Worm (Caenorhabditis elegans) whole organism, midembryonic: ENCODE data around the gene ran-2.

Experiments used
- T22C8.4 ChIP-seq: fragments of 200-800 bp; sonication (Bioruptor generic); IDR thresholded peaks from 2 replicates; pipeline ENCODE4 v1.3.6; 2022; ENCODE audit warnings: missing genetic modification characterization, missing compliant biosample characterization
- cog-1 ChIP-seq: sonication (generic microtip); optimal IDR thresholded peaks from 2 replicates; lab custom pipeline; 2016; ENCODE audit warnings: missing genetic modification characterization, missing compliant biosample characterization
- flt-1 ChIP-seq: fragments of 200-800 bp; sonication (Bioruptor generic); IDR thresholded peaks from 2 replicates; pipeline ENCODE4 v1.3.6; 2022; ENCODE audit warnings: missing genetic modification characterization, missing compliant biosample characterization
- klf-2 ChIP-seq: fragments of 200-800 bp; sonication (Bioruptor generic); conservative IDR thresholded peaks from 2 replicates; pipeline ENCODE4 v1.3.6; 2022; ENCODE audit warnings: missing genetic modification reagents, missing genetic modification characterization, missing compliant biosample characterization
- med-1 ChIP-seq: sonication (generic microtip); optimal IDR thresholded peaks from 2 replicates; lab custom pipeline; 2017; ENCODE audit warnings: missing genetic modification characterization, mild to moderate bottlenecking, missing compliant biosample characterization, antibody characterized with exemption, missing genetic modification reagents; ENCODE audit not compliant: insufficient read depth
- ref-1 ChIP-seq: fragments of 200-800 bp; sonication (Bioruptor generic); conservative IDR thresholded peaks from 2 replicates; pipeline ENCODE4 v1.3.6; 2022; ENCODE audit warnings: missing genetic modification reagents, missing genetic modification characterization, missing compliant biosample characterization
- tab-1 ChIP-seq: fragments of 200-800 bp; sonication (Bioruptor generic); IDR thresholded peaks from 2 replicates; pipeline ENCODE4 v1.3.6; 2022; ENCODE audit warnings: missing genetic modification characterization, missing compliant biosample characterization
- ztf-23 ChIP-seq: fragments of 200-800 bp; sonication (Bioruptor generic); IDR thresholded peaks from 2 replicates; pipeline ENCODE4 v1.3.6; 2022; ENCODE audit warnings: missing genetic modification reagents, missing genetic modification characterization, missing compliant biosample characterization
- ztf-29 ChIP-seq: fragments of 200-800 bp; sonication (Bioruptor generic); IDR thresholded peaks from 2 replicates; pipeline ENCODE4 v1.3.6; 2022; ENCODE audit warnings: missing genetic modification reagents, missing genetic modification characterization, missing compliant biosample characterization

The ran-2 gene

DNA sequence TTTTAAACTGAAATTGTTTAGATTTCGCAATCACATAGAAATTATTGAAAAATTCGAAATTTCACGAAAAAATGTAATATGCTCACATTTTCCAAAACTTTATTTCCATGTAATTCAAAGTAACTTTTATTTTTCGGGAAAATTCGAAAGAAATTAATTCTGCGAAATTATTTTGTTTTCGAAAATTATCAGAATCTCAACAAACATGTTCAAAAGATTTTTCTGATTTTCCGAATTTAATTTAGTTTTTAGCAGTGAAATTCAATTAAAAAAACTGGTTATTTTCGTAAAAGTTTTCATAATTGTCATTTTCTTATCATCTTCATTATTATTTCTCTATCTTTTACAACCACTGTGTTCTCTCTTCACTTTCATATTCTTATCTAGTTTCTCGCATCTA, at the start of gene ran-2:
TSS of gene ran-2 (plus strand) at position 301 of the 400 bp plus-strand sequence.
- TF ChIP-seq med-1 (GFP tag; lab: Kevin White, UChicago) = no peak
- no peak for TF ChIP-seq ref-1 (GFP tag; lab: Robert Waterston, UW)
- TF ChIP-seq ztf-23 (GFP tag; lab: Robert Waterston, UW) = no peak
- no peak for TF ChIP-seq tab-1 (GFP tag; lab: Robert Waterston, UW)
- TF ChIP-seq klf-2 = no peak

- TF ChIP-seq T22C8.4 (no peak), tab-1 (GFP tag; lab: Robert Waterston, UW) (no peak), ztf-23 (GFP tag; lab: Robert Waterston, UW) (no peak), flt-1 (GFP tag; lab: Robert Waterston, UW) (no peak), cog-1 (tag; lab: Kevin White, UChicago) (no peak), ztf-29 (GFP tag; lab: Robert Waterston, UW) (no peak)
Measured at ce11 chrIII:7884863-7885262, 48.5 kb upstream of the ran-2 start, which contains the start of gene ZK688.11. Gene ZK688.11 (minus strand): TSS chrIII:7884963.

- no peak for TF ChIP-seq ztf-29 (GFP tag; lab: Robert Waterston, UW)
- TF ChIP-seq klf-2 = no peak
- no peak for TF ChIP-seq ztf-23 (GFP tag; lab: Robert Waterston, UW)
- TF ChIP-seq flt-1 (GFP tag; lab: Robert Waterston, UW) = no peak
- no peak for TF ChIP-seq cog-1 (tag; lab: Kevin White, UChicago)
- no peak for TF ChIP-seq med-1 (GFP tag; lab: Kevin White, UChicago)
- no peak for TF ChIP-seq T22C8.4
- TF ChIP-seq ref-1 (GFP tag; lab: Robert Waterston, UW) = no peak
- no peak for TF ChIP-seq tab-1 (GFP tag; lab: Robert Waterston, UW)
Measured at ce11 chrIII:7889036-7889435, 44.3 kb upstream of the ran-2 start.

- TF ChIP-seq ztf-29 (GFP tag; lab: Robert Waterston, UW) (no peak), ref-1 (GFP tag; lab: Robert Waterston, UW) (no peak), ztf-23 (GFP tag; lab: Robert Waterston, UW) (0 out of 2 replicates have a peak, but pooled peaks have one; percentile 51), med-1 (GFP tag; lab: Kevin White, UChicago) (no peak), tab-1 (GFP tag; lab: Robert Waterston, UW) (no peak), cog-1 (tag; lab: Kevin White, UChicago) (peak; percentile 10), T22C8.4 (no peak)
Measured at ce11 chrIII:7891573-7892306, 41.6 kb upstream of the ran-2 start, which contains the start of the genes ZK688.5 and fahd-1. Gene ZK688.5 (minus strand): TSS chrIII:7891623. Gene fahd-1 (plus strand): TSS chrIII:7892256.

DNA sequence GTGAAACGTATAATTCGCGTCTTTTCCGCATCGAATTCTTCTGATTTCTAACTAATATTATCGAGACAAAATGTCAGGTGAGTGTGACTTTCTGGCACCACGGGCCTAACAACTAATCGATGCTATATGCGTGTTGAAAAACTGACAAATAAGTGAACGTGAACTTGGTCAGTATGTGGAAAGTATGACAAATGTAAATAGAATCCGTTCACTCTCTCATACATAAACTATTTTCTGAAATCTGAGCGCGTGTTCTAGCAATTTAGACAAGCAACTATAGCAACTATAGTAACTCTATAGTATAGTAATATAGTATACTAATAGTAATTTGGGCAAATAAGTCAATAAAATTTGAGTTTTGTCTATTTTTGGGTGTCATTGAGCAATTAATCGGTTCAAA, 41.0 kb upstream of the ran-2 start:
- TF ChIP-seq klf-2 = no peak
- no peak for TF ChIP-seq cog-1 (tag; lab: Kevin White, UChicago)
- TF ChIP-seq tab-1 (GFP tag; lab: Robert Waterston, UW) = no peak
- no peak for TF ChIP-seq T22C8.4
- TF ChIP-seq ztf-29 (GFP tag; lab: Robert Waterston, UW) = no peak
- no peak for TF ChIP-seq ref-1 (GFP tag; lab: Robert Waterston, UW)
- TF ChIP-seq med-1 (GFP tag; lab: Kevin White, UChicago) = no peak
- no peak for TF ChIP-seq flt-1 (GFP tag; lab: Robert Waterston, UW)
- TF ChIP-seq ztf-23 (GFP tag; lab: Robert Waterston, UW) = no peak

- no peak for TF ChIP-seq cog-1 (tag; lab: Kevin White, UChicago)
- no peak for TF ChIP-seq ref-1 (GFP tag; lab: Robert Waterston, UW)
- TF ChIP-seq tab-1 (GFP tag; lab: Robert Waterston, UW) = no peak
- no peak for TF ChIP-seq ztf-23 (GFP tag; lab: Robert Waterston, UW)
- no peak for TF ChIP-seq flt-1 (GFP tag; lab: Robert Waterston, UW)
- no peak for TF ChIP-seq ztf-29 (GFP tag; lab: Robert Waterston, UW)
- no peak for TF ChIP-seq klf-2
- TF ChIP-seq T22C8.4 = no peak
- no peak for TF ChIP-seq med-1 (GFP tag; lab: Kevin White, UChicago)
Measured at ce11 chrIII:7893224-7893623, 40.1 kb upstream of the ran-2 start.

DNA sequence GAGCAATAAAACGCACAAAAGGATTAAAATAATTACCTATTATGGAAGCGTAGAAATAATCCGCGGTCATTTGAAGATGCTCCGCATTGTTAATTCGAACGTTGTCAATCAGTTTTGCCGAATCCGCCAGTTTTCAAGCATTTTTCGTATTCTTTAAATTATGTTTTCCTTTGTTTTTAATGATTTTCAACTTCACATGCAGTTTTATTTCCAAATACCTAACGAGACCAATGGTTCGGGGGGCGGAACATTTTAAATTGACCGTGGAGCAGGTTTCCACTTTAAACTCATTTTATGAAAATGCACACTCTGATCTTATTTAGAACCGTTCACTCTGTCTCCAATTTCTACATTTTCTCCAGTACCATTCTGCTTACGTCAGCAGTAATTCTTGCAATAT, 38.6 kb upstream of the ran-2 start, which contains the start of gene ZK688.4:
TSS of gene ZK688.4 (plus strand) at position 301 of the 400 bp plus-strand sequence.
- TF ChIP-seq tab-1 (GFP tag; lab: Robert Waterston, UW) (no peak), med-1 (GFP tag; lab: Kevin White, UChicago) (no peak), klf-2 (no peak), ztf-29 (GFP tag; lab: Robert Waterston, UW) (no peak), ztf-23 (GFP tag; lab: Robert Waterston, UW) (no peak), ref-1 (GFP tag; lab: Robert Waterston, UW) (no peak), cog-1 (tag; lab: Kevin White, UChicago) (no peak), T22C8.4 (no peak), flt-1 (GFP tag; lab: Robert Waterston, UW) (no peak)

DNA sequence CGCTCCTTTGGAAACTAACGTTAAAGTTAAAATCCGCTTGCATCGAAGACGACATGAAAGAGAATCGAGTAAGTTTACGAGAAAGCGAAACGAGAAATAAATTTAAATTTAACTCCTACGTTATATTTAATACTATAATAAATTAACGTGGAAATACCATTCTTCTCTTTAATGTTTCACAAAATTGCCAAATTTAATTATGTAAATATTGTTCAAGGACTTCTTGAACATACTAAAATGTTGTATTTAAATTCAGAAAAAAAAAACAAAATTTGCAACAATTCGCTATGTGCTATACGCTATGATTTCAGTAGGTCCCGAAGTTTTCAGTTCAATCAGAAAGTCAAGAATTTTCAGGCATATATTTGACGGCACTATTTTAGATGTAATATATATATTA, 36.4 kb upstream of the ran-2 start, which contains the start of gene ZK688.10:
TSS of gene ZK688.10 (minus strand) at position 101 of the 400 bp plus-strand sequence.
- TF ChIP-seq ztf-29 (GFP tag; lab: Robert Waterston, UW) (no peak), flt-1 (GFP tag; lab: Robert Waterston, UW) (no peak), tab-1 (GFP tag; lab: Robert Waterston, UW) (no peak), klf-2 (no peak), med-1 (GFP tag; lab: Kevin White, UChicago) (no peak), ref-1 (GFP tag; lab: Robert Waterston, UW) (no peak), T22C8.4 (no peak), cog-1 (tag; lab: Kevin White, UChicago) (no peak), ztf-23 (GFP tag; lab: Robert Waterston, UW) (no peak)

DNA sequence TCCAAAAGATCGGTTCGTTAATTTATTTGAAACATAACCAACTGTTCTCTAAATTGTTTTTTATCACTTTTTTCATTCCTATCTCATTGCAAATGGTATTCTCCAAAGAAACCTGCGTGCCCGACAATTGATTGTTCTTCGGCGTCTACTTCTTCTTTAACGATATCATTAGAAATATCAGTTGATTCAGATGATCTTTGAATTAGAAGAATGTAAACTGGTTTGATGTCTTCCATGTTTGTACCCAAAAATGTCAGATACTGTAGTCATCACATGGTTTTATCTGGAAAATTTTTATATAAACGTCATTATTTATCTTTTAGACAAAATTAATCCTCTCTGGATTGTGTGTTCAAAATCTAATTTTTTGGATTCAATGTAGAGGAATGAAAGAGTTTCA, 35.6 kb upstream of the ran-2 start:
- no peak for TF ChIP-seq med-1 (GFP tag; lab: Kevin White, UChicago)
- TF ChIP-seq ref-1 (GFP tag; lab: Robert Waterston, UW) = no peak
